Worm (Caenorhabditis elegans): ENCODE measurements around the gene clp-1.

Gene clp-1

ce11 chrIII:7969121-7969520, 10.6 kb upstream of the clp-1 start, which contains the start of the genes F54H12.8 and F54H12.7:
Gene F54H12.8, minus strand, starts transcription at chrIII:7969221.
Gene F54H12.7, plus strand, starts transcription at chrIII:7969349.
- TF ChIP-seq unc-62 (GFP tag; optimal IDR thresholded peaks at IDR 0.05), result no peak

- TF ChIP-seq unc-62 (GFP tag; optimal IDR thresholded peaks at IDR 0.05), result no peak
Measured at ce11 chrIII:7972061-7972460, 7.7 kb upstream of the clp-1 start, which contains the start of gene F54H12.5. Gene F54H12.5, minus strand, starts transcription at chrIII:7972161.

- TF ChIP-seq unc-62 (GFP tag; optimal IDR thresholded peaks at IDR 0.05), result no peak
Measured at ce11 chrIII:7972687-7973086, 7.1 kb upstream of the clp-1 start.

ce11 chrIII:7973201-7973767, 6.5 kb upstream of the clp-1 start, which contains the start of the genes eef-1B.1 and aco-2:
Gene eef-1B.1, minus strand, starts transcription at chrIII:7973386.
Gene aco-2, plus strand, starts transcription at chrIII:7973717.
- no peak for TF ChIP-seq unc-62 (GFP tag; optimal IDR thresholded peaks at IDR 0.05)

- TF ChIP-seq unc-62 (GFP tag; optimal IDR thresholded peaks at IDR 0.05), result no peak
Measured at ce11 chrIII:7973968-7974607, 5.7 kb upstream of the clp-1 start.

ce11 chrIII:7977224-7977623, 2.5 kb upstream of the clp-1 start:
- no peak for TF ChIP-seq unc-62 (GFP tag; optimal IDR thresholded peaks at IDR 0.05)

- no peak for TF ChIP-seq unc-62 (GFP tag; optimal IDR thresholded peaks at IDR 0.05)
Measured at ce11 chrIII:7977777-7978176, 2.0 kb upstream of the clp-1 start, which contains the start of gene C06G4.4. Gene C06G4.4, minus strand, starts transcription at chrIII:7977812.

ce11 chrIII:7978289-7978688, 1.5 kb upstream of the clp-1 start:
- TF ChIP-seq unc-62 (GFP tag; optimal IDR thresholded peaks at IDR 0.05), result no peak

- TF ChIP-seq unc-62 (GFP tag; optimal IDR thresholded peaks at IDR 0.05), result no peak
Measured at ce11 chrIII:7978723-7979122, 1.0 kb upstream of the clp-1 start.

- no peak for TF ChIP-seq unc-62 (GFP tag; optimal IDR thresholded peaks at IDR 0.05)
Measured at ce11 chrIII:7981233-7981632, 1.5 kb downstream of the clp-1 start.

ce11 chrIII:7981938-7982337, 2.2 kb downstream of the clp-1 start:
- TF ChIP-seq unc-62 (GFP tag; optimal IDR thresholded peaks at IDR 0.05), result no peak

- no peak for TF ChIP-seq unc-62 (GFP tag; optimal IDR thresholded peaks at IDR 0.05)
Measured at ce11 chrIII:7986585-7987171, 6.9 kb downstream of the clp-1 start, which contains the start of gene hrpk-2. Gene hrpk-2, plus strand, starts transcription at chrIII:7987121.

ce11 chrIII:7996353-7996752, 16.6 kb downstream of the clp-1 start, which contains the start of gene npr-17:
Gene npr-17, minus strand, starts transcription at chrIII:7996453.
- TF ChIP-seq unc-62 (GFP tag; optimal IDR thresholded peaks at IDR 0.05), result no peak

ce11 chrIII:7997447-7998046, 17.8 kb downstream of the clp-1 start:
- no peak for TF ChIP-seq unc-62 (GFP tag; optimal IDR thresholded peaks at IDR 0.05)

ce11 chrIII:8001557-8001956, 21.8 kb downstream of the clp-1 start:
- no peak for TF ChIP-seq unc-62 (GFP tag; optimal IDR thresholded peaks at IDR 0.05)

- no peak for TF ChIP-seq unc-62 (GFP tag; optimal IDR thresholded peaks at IDR 0.05)
Measured at ce11 chrIII:8004091-8004490, 24.3 kb downstream of the clp-1 start, which contains the start of gene C06G4.6. Gene C06G4.6, plus strand, starts transcription at chrIII:8004391.

Measured in whole organism, dauer.